Worm (Caenorhabditis elegans) whole organism, mixed stage, embryonic: ENCODE measurements around the gene Y113G7B.11.

ENCODE experiments used
- flh-1 ChIP-seq: fragments of 200-800 bp; sonication (Bioruptor generic); optimal IDR thresholded peaks from 2 replicates; lab custom pipeline; 2018; ENCODE audit warnings: mild to moderate bottlenecking, missing genetic modification characterization, moderate library complexity, missing compliant biosample characterization
- lin-13 ChIP-seq: fragments of 150-350 bp; optimal IDR thresholded peaks from 2 replicates; lab custom pipeline; 2014; ENCODE audit warnings: missing biosample characterization, missing genetic modification characterization
- lsy-2 ChIP-seq: fragments of 150-350 bp; optimal IDR thresholded peaks from 2 replicates; lab custom pipeline; 2014; ENCODE audit warnings: missing biosample characterization, missing genetic modification characterization
- nhr-12 ChIP-seq: fragments of 150-350 bp; optimal IDR thresholded peaks from 2 replicates; lab custom pipeline; 2014; ENCODE audit warnings: missing biosample characterization, missing genetic modification characterization
- nhr-28 ChIP-seq: fragments of 150-350 bp; optimal IDR thresholded peaks from 2 replicates; lab custom pipeline; 2014; ENCODE audit warnings: missing biosample characterization, missing genetic modification characterization
- pha-4 ChIP-seq: fragments of 150-350 bp; optimal IDR thresholded peaks from 2 replicates; lab custom pipeline; 2018; ENCODE audit warnings: missing biosample characterization, missing genetic modification reagents, missing genetic modification characterization
- sem-2 ChIP-seq: fragments of 200-800 bp; sonication (Bioruptor generic); optimal IDR thresholded peaks from 2 replicates; lab custom pipeline; 2018; ENCODE audit warnings: mild to moderate bottlenecking, missing genetic modification characterization, missing compliant biosample characterization
- snpc-4 ChIP-seq: fragments of 150-350 bp; optimal IDR thresholded peaks from 2 replicates; lab custom pipeline; 2014; ENCODE audit warnings: missing biosample characterization, missing genetic modification characterization
- sptf-1 ChIP-seq: sonication (generic microtip); optimal IDR thresholded peaks from 2 replicates; lab custom pipeline; 2017; ENCODE audit warnings: mild to moderate bottlenecking, missing genetic modification characterization, moderate library complexity, missing compliant biosample characterization
- unc-120 ChIP-seq: sonication (generic microtip); optimal IDR thresholded peaks from 2 replicates; lab custom pipeline; 2017; ENCODE audit warnings: missing genetic modification characterization, missing compliant biosample characterization; ENCODE audit not compliant: poor library complexity, severe bottlenecking
- unc-39 ChIP-seq: fragments of 150-350 bp; optimal IDR thresholded peaks from 2 replicates; lab custom pipeline; 2014; ENCODE audit warnings: missing biosample characterization, missing genetic modification characterization
- ztf-11 ChIP-seq: fragments of 150-350 bp; optimal IDR thresholded peaks from 2 replicates; lab custom pipeline; 2014; ENCODE audit warnings: missing biosample characterization, missing genetic modification characterization

DNA sequence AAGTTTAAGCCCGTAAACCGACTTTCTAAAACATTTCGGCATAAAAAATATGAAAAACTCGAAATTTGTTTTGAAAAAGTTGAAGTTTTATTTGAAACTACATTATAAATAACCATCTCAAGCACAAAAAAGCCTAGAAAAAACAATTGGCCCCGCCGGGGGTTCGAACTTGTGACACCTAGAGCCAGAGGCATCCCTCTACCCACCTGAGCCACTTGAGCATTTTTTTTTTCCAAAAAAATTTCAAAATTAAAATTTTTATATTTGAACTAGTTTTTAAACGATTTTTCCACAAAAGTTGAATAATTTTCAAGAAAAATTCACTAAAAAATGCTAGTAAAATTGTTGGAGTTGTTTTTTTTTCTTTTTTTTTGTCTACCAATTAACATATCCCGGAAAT is 8.6 kb upstream of the Y113G7B.11 start:
- TF ChIP-seq unc-120 (no peak), ztf-11 (tag; lab: Kevin White, UChicago) (no peak), snpc-4 (no peak), sptf-1 (no peak), lin-13 (tag; lab: Kevin White, UChicago) (no peak), unc-39 (tag; lab: Kevin White, UChicago) (no peak), flh-1 (GFP tag; lab: Kevin White, UChicago) (no peak), sem-2 (GFP tag; lab: Kevin White, UChicago) (no peak), pha-4 (tag; lab: Kevin White, UChicago) (no peak), lsy-2 (no peak), nhr-28 (tag; lab: Kevin White, UChicago) (no peak), nhr-12 (tag; lab: Kevin White, UChicago) (no peak)
